Worm (Caenorhabditis elegans) whole organism, L3 larva: ENCODE data around the gene srsx-22.
"Not testable (repeated sequence)": the region's sequence is repeated elsewhere in the genome, so short reads cannot be mapped to it uniquely, and the experiment has no call there.

Source experiments
- fkh-10 ChIP-seq: sonication (generic microtip); optimal IDR thresholded peaks from 2 replicates; lab custom pipeline; 2017; ENCODE audit warnings: missing biosample characterization, missing genetic modification reagents, missing genetic modification characterization
- nhr-12 ChIP-seq: fragments of 150-350 bp; optimal IDR thresholded peaks from 2 replicates; lab custom pipeline; 2014; ENCODE audit warnings: missing biosample characterization, missing genetic modification characterization
- nhr-23 ChIP-seq: fragments of 150-350 bp; optimal IDR thresholded peaks from 2 replicates; lab custom pipeline; 2014; ENCODE audit warnings: missing biosample characterization, missing genetic modification reagents, missing genetic modification characterization
- nhr-25 ChIP-seq: sonication (generic microtip); optimal IDR thresholded peaks from 2 replicates; lab custom pipeline; 2017; ENCODE audit warnings: missing biosample characterization, missing genetic modification characterization
- nhr-76 ChIP-seq: fragments of 150-350 bp; sonication (generic microtip); optimal IDR thresholded peaks from 5 replicates; lab custom pipeline; 2014; ENCODE audit warnings: missing biosample characterization, missing genetic modification characterization
- pha-4 ChIP-seq: fragments of 150-350 bp; optimal IDR thresholded peaks from 2 replicates; lab custom pipeline; 2014; ENCODE audit warnings: missing biosample characterization, missing genetic modification reagents, missing genetic modification characterization
- unc-62 ChIP-seq: fragments of 150-350 bp; sonication (generic microtip); optimal IDR thresholded peaks from 4 replicates; lab custom pipeline; 2014; ENCODE audit warnings: missing biosample characterization, missing genetic modification reagents, missing genetic modification characterization

ce11 chrV:8340924-8341323 is 10.5 kb upstream of the srsx-22 start, which contains the start of gene C08D8.7:
- not testable (repeated sequence) for TF ChIP-seq nhr-12; fkh-10; unc-62 (GFP tag; lab: Kevin White, UChicago); nhr-23 (tag; lab: Kevin White, UChicago); nhr-76 (tag; lab: Kevin White, UChicago); pha-4; nhr-25
